Worm (Caenorhabditis elegans) whole organism, L4/young adult: ENCODE measurements around the gene C44C10.3.

ENCODE experiments used
- W03F9.2 ChIP-seq: fragments of 150-350 bp; optimal IDR thresholded peaks from 2 replicates; lab custom pipeline; 2014; ENCODE audit warnings: missing biosample characterization, missing genetic modification characterization
- dao-5 ChIP-seq: sonication (generic microtip); optimal IDR thresholded peaks from 2 replicates; lab custom pipeline; 2016; ENCODE audit warnings: missing genotype, missing genetic modification characterization, moderate library complexity, missing compliant biosample characterization
- him-1 ChIP-seq: sonication (generic microtip); optimal IDR thresholded peaks from 2 replicates; lab custom pipeline; 2016; ENCODE audit warnings: missing genotype, missing genetic modification reagents, missing genetic modification characterization, missing compliant biosample characterization

- no peak for TF ChIP-seq dao-5 (tag; lab: Kevin White, UChicago)
- TF ChIP-seq him-1, result no peak
- TF ChIP-seq W03F9.2, result no peak
These were observed 40.3 kb upstream of the C44C10.3 start for ce11 chrX:11662069-11662468.
